Fruit fly (Drosophila melanogaster): ENCODE data around the gene mnb.
A peak's percentile ranks its signal among the peaks of the same experiment; 100 is the strongest.

mnb gene

dm6 chrX:17887208-17887627 lies at the start of gene mnb:
Gene mnb (minus strand): TSS chrX:17887222.
- TF ChIP-seq fu2 (GFP tag; optimal IDR thresholded peaks at IDR 0.05) (no peak), Usf (GFP tag; optimal IDR thresholded peaks at IDR 0.05) (no peak), CG10366 (GFP tag; IDR thresholded peaks at IDR 0.05) (no peak), Fer2 (tag; optimal IDR thresholded peaks at IDR 0.05) (no peak), Oaz (GFP tag; IDR thresholded peaks at IDR 0.05) (no peak), CG33557 (GFP tag; optimal IDR thresholded peaks at IDR 0.05) (no peak), hth (optimal IDR thresholded peaks at IDR 0.05) (no peak), scrt (GFP tag; optimal IDR thresholded peaks at IDR 0.05) (no peak), hbn (GFP tag; IDR thresholded peaks at IDR 0.05; ENCODE audit: partially characterized antibody) (peak; percentile 99), gsb (GFP tag; IDR thresholded peaks at IDR 0.05) (no peak), E2f1 (GFP tag; IDR thresholded peaks at IDR 0.05) (no peak), CG11723 (GFP tag; optimal IDR thresholded peaks at IDR 0.05) (no peak), CG34422 (GFP tag; IDR thresholded peaks at IDR 0.05) (no peak), grn (GFP tag; optimal IDR thresholded peaks at IDR 0.05) (no peak), Poxn (GFP tag; IDR thresholded peaks at IDR 0.05) (no peak), CG2875 (GFP tag; optimal IDR thresholded peaks at IDR 0.05) (no peak), CG10462 (GFP tag; optimal IDR thresholded peaks at IDR 0.05) (no peak), CG11695 (GFP tag; IDR thresholded peaks at IDR 0.05) (no peak), CG12769 (tag; optimal IDR thresholded peaks at IDR 0.05) (no peak), CG12104 (GFP tag; optimal IDR thresholded peaks at IDR 0.05) (no peak), fd102C (GFP tag; optimal IDR thresholded peaks at IDR 0.05) (no peak), fd3F (GFP tag; optimal IDR thresholded peaks at IDR 0.05) (no peak), gsb-n (tag; optimal IDR thresholded peaks at IDR 0.05) (no peak), Hand (GFP tag; optimal IDR thresholded peaks at IDR 0.05) (no peak), Kr (GFP tag; optimal IDR thresholded peaks at IDR 0.05) (no peak), CG12391 (tag; optimal IDR thresholded peaks at IDR 0.05) (peak; percentile 6), dpn (GFP tag; optimal IDR thresholded peaks at IDR 0.05) (peak in 1 of 2 experiments; percentile 16), onecut (GFP tag; IDR thresholded peaks at IDR 0.05) (no peak), CG12236 (GFP tag; optimal IDR thresholded peaks at IDR 0.05) (no peak), Dad (GFP tag; optimal IDR thresholded peaks at IDR 0.05) (no peak), insv (GFP tag; optimal IDR thresholded peaks at IDR 0.05) (no peak), CHES-1-like (GFP tag; optimal IDR thresholded peaks at IDR 0.05) (no peak), Asciz (GFP tag; optimal IDR thresholded peaks at IDR 0.05) (no peak), CG6272 (GFP tag; IDR thresholded peaks at IDR 0.05) (peak; percentile 46; the same call in 1 of the 2 replicates), tx (GFP tag; optimal IDR thresholded peaks at IDR 0.05) (peak; percentile 6), aop (GFP tag; IDR thresholded peaks at IDR 0.05) (no peak), gfzf (GFP tag; optimal IDR thresholded peaks at IDR 0.05) (peak; percentile 55), CG31365 (tag; optimal IDR thresholded peaks at IDR 0.05) (no peak), h (optimal IDR thresholded peaks at IDR 0.05) (no peak), Neu2 (GFP tag; optimal IDR thresholded peaks at IDR 0.05; ENCODE audit: borderline replicate concordance) (no peak), CG7556 (GFP tag; optimal IDR thresholded peaks at IDR 0.05) (no peak), Dll (GFP tag; IDR thresholded peaks at IDR 0.05; ENCODE audit: partially characterized antibody) (peak; percentile 99), CrebB (tag; optimal IDR thresholded peaks at IDR 0.05) (no peak), slbo (GFP tag; IDR thresholded peaks at IDR 0.05) (peak; percentile 42), zfh1 (GFP tag; IDR thresholded peaks at IDR 0.05) (no peak), ato (GFP tag; IDR thresholded peaks at IDR 0.05; ENCODE audit: partially characterized antibody) (peak; percentile 99), H15 (GFP tag; IDR thresholded peaks at IDR 0.05) (no peak), odd (GFP tag; optimal IDR thresholded peaks at IDR 0.05) (no peak), maf-S (GFP tag; optimal IDR thresholded peaks at IDR 0.05) (no peak), CG12155 (GFP tag; optimal IDR thresholded peaks at IDR 0.05) (no peak), ap (GFP tag; IDR thresholded peaks at IDR 0.05) (no peak), CG9817 (tag; optimal IDR thresholded peaks at IDR 0.05) (no peak), slou (GFP tag; optimal IDR thresholded peaks at IDR 0.05) (peak; percentile 11)

Data from whole organism, embryonic.